Fruit fly (Drosophila melanogaster) whole organism, embryonic: Measurements from ENCODE around the gene Psa.

ENCODE experiments used
- Bdp1 ChIP-seq: fragments of 200-800 bp; sonication (Bioruptor generic); optimal IDR thresholded peaks from 3 replicates; lab custom pipeline; 2016; ENCODE audit warnings: missing biosample characterization, missing genetic modification characterization
- CG10565 ChIP-seq: fragments of 200-800 bp; sonication (Bioruptor generic); optimal IDR thresholded peaks from 3 replicates; lab custom pipeline; 2016; ENCODE audit warnings: missing biosample characterization, mild to moderate bottlenecking, missing genetic modification characterization
- CG11085 ChIP-seq: fragments of 200-800 bp; sonication (Bioruptor generic); IDR thresholded peaks from 2 replicates; pipeline ENCODE4 v1.3.6; 2022; ENCODE audit warnings: missing biosample characterization, missing genetic modification characterization
- CG11456 ChIP-seq: fragments of 200-800 bp; sonication (Bioruptor generic); IDR thresholded peaks from 3 replicates; pipeline ENCODE4 v1.3.6; 2022; ENCODE audit warnings: missing biosample characterization, missing genetic modification characterization
- CG13424 ChIP-seq: fragments of 200-800 bp; sonication (Bioruptor generic); optimal IDR thresholded peaks from 2 replicates; lab custom pipeline; 2019; ENCODE audit warnings: missing biosample characterization, mild to moderate bottlenecking, missing genetic modification characterization, moderate library complexity
- CG15479 ChIP-seq: fragments of 200-800 bp; sonication (Bioruptor generic); optimal IDR thresholded peaks from 3 replicates; lab custom pipeline; 2019; ENCODE audit warnings: missing biosample characterization, mild to moderate bottlenecking, missing genetic modification characterization, moderate library complexity
- CG17385 ChIP-seq: fragments of 200-800 bp; sonication (Bioruptor generic); optimal IDR thresholded peaks from 3 replicates; lab custom pipeline; 2018; ENCODE audit warnings: missing biosample characterization, mild to moderate bottlenecking, missing genetic modification characterization
- CG18476 ChIP-seq: fragments of 200-800 bp; sonication (Bioruptor generic); optimal IDR thresholded peaks from 2 replicates; lab custom pipeline; 2016; ENCODE audit warnings: missing biosample characterization, mild to moderate bottlenecking, missing genetic modification characterization
- CG32532 ChIP-seq: fragments of 200-800 bp; sonication (Bioruptor generic); IDR thresholded peaks from 2 replicates; pipeline ENCODE4 v1.3.6; 2022; ENCODE audit warnings: missing biosample characterization, missing genetic modification characterization
- CG34376 ChIP-seq: fragments of 200-800 bp; sonication (Bioruptor generic); optimal IDR thresholded peaks from 2 replicates; lab custom pipeline; 2018; ENCODE audit warnings: missing biosample characterization, mild to moderate bottlenecking, missing genetic modification characterization
- CG42726 ChIP-seq: fragments of 200-800 bp; sonication (Bioruptor generic); IDR thresholded peaks from 2 replicates; pipeline ENCODE4 v1.3.6; 2022; ENCODE audit warnings: missing biosample characterization, missing genetic modification characterization; ENCODE audit not compliant: partially characterized antibody
- CG6689 ChIP-seq: fragments of 200-800 bp; sonication (Bioruptor generic); IDR thresholded peaks from 2 replicates; pipeline ENCODE4 v1.3.6; 2022; ENCODE audit warnings: missing biosample characterization, missing genetic modification characterization
- CG7786 ChIP-seq: fragments of 200-800 bp; sonication (Bioruptor generic); optimal IDR thresholded peaks from 2 replicates; lab custom pipeline; 2016; ENCODE audit warnings: missing biosample characterization, missing genetic modification characterization
- CG9876 ChIP-seq: fragments of 200-800 bp; sonication (Bioruptor generic); optimal IDR thresholded peaks from 2 replicates; lab custom pipeline; 2016; ENCODE audit warnings: missing biosample characterization, missing genetic modification characterization
- CoRest ChIP-seq: fragments of 200-800 bp; sonication (Bioruptor generic); optimal IDR thresholded peaks from 3 replicates; lab custom pipeline; 2018; ENCODE audit warnings: missing biosample characterization, mild to moderate bottlenecking, missing genetic modification characterization, moderate library complexity
- Dbx ChIP-seq: fragments of 200-800 bp; sonication (Bioruptor generic); IDR thresholded peaks from 3 replicates; pipeline ENCODE4 v1.3.6; 2022; ENCODE audit warnings: missing biosample characterization, missing genetic modification characterization
- E2f1 ChIP-seq: fragments of 200-800 bp; sonication (Bioruptor generic); IDR thresholded peaks from 2 replicates; pipeline ENCODE4 v1.3.6; 2022; ENCODE audit warnings: missing biosample characterization, missing genetic modification characterization
- E2f2 ChIP-seq: fragments of 200-800 bp; sonication (Bioruptor generic); IDR thresholded peaks from 2 replicates; pipeline ENCODE4 v1.3.6; 2022; ENCODE audit warnings: missing biosample characterization, missing genetic modification characterization
- Fer2 ChIP-seq: fragments of 200-800 bp; sonication (Bioruptor generic); optimal IDR thresholded peaks from 2 replicates; lab custom pipeline; 2018; ENCODE audit warnings: missing biosample characterization, mild to moderate bottlenecking, missing genetic modification characterization, moderate library complexity
- HLH3B ChIP-seq: fragments of 200-800 bp; sonication (Bioruptor generic); IDR thresholded peaks from 2 replicates; pipeline ENCODE4 v1.3.6; 2022; ENCODE audit warnings: missing biosample characterization, missing genetic modification characterization
- Hmr ChIP-seq: fragments of 200-800 bp; sonication (Bioruptor generic); optimal IDR thresholded peaks from 3 replicates; lab custom pipeline; 2017; ENCODE audit warnings: mild to moderate bottlenecking, missing biosample characterization, missing genetic modification reagents, missing genetic modification characterization
- Hmx ChIP-seq: fragments of 200-800 bp; sonication (Bioruptor generic); optimal IDR thresholded peaks from 2 replicates; lab custom pipeline; 2016; ENCODE audit warnings: missing biosample characterization, missing genetic modification characterization
- Meics ChIP-seq: fragments of 200-800 bp; sonication (Bioruptor generic); optimal IDR thresholded peaks from 2 replicates; lab custom pipeline; 2017; ENCODE audit warnings: missing biosample characterization, mild to moderate bottlenecking, missing genetic modification characterization
- Opbp ChIP-seq: fragments of 200-800 bp; sonication (Bioruptor generic); IDR thresholded peaks from 3 replicates; pipeline ENCODE4 v1.3.6; 2022; ENCODE audit warnings: missing biosample characterization, missing genetic modification characterization; ENCODE audit not compliant: partially characterized antibody
- Rfx ChIP-seq: fragments of 200-800 bp; sonication (Bioruptor generic); IDR thresholded peaks from 2 replicates; pipeline ENCODE4 v1.3.6; 2022; ENCODE audit warnings: missing biosample characterization, missing genetic modification characterization
- ab ChIP-seq: fragments of 200-800 bp; sonication (Bioruptor generic); optimal IDR thresholded peaks from 2 replicates; lab custom pipeline; 2016; ENCODE audit warnings: missing biosample characterization, missing genetic modification characterization
- aop ChIP-seq: fragments of 200-800 bp; sonication (Bioruptor generic); IDR thresholded peaks from 2 replicates; pipeline ENCODE4 v1.3.6; 2022; ENCODE audit warnings: missing biosample characterization, missing genetic modification characterization
- ara ChIP-seq: fragments of 200-800 bp; sonication (Bioruptor generic); IDR thresholded peaks from 2 replicates; pipeline ENCODE4 v1.3.6; 2022; ENCODE audit warnings: missing biosample characterization, missing genetic modification characterization
- bbx ChIP-seq: fragments of 200-800 bp; sonication (Bioruptor generic); IDR thresholded peaks from 2 replicates; pipeline ENCODE4 v1.3.6; 2022; ENCODE audit warnings: missing biosample characterization, missing genetic modification characterization; ENCODE audit not compliant: partially characterized antibody
- cas ChIP-seq: fragments of 200-800 bp; sonication (Bioruptor generic); IDR thresholded peaks from 2 replicates; pipeline ENCODE4 v1.3.6; 2022; ENCODE audit warnings: missing biosample characterization, missing genetic modification characterization
- chinmo ChIP-seq: fragments of 200-800 bp; sonication (Bioruptor generic); IDR thresholded peaks from 4 replicates; pipeline ENCODE4 v1.3.6; 2022; ENCODE audit warnings: missing biosample characterization, missing genetic modification characterization; ENCODE audit not compliant: partially characterized antibody
- croc ChIP-seq: fragments of 200-800 bp; sonication (Bioruptor generic); conservative IDR thresholded peaks from 3 replicates; pipeline ENCODE4 v1.3.6; 2022; ENCODE audit warnings: missing biosample characterization, missing genetic modification characterization
- crol ChIP-seq: fragments of 200-800 bp; sonication (Bioruptor generic); IDR thresholded peaks from 2 replicates; pipeline ENCODE4 v1.3.6; 2022; ENCODE audit warnings: missing biosample characterization, missing genetic modification characterization
- emc ChIP-seq: fragments of 200-800 bp; sonication (Bioruptor generic); optimal IDR thresholded peaks from 2 replicates; lab custom pipeline; 2016; ENCODE audit warnings: missing biosample characterization, missing genetic modification characterization
- esg ChIP-seq: fragments of 200-800 bp; sonication (Bioruptor generic); conservative IDR thresholded peaks from 2 replicates; pipeline ENCODE4 v1.3.6; 2022; ENCODE audit warnings: missing biosample characterization, missing genetic modification characterization
- hbn ChIP-seq: fragments of 200-800 bp; sonication (Bioruptor generic); IDR thresholded peaks from 2 replicates; pipeline ENCODE4 v1.3.6; 2022; ENCODE audit warnings: missing biosample characterization, missing genetic modification characterization; ENCODE audit not compliant: partially characterized antibody
- hth ChIP-seq: fragments of >200 bp; optimal IDR thresholded peaks from 2 replicates; lab custom pipeline; 2017; ENCODE audit warnings: inconsistent platforms
- jigr1 ChIP-seq: fragments of 200-800 bp; sonication (Bioruptor generic); IDR thresholded peaks from 3 replicates; pipeline ENCODE4 v1.3.6; 2022; ENCODE audit warnings: missing biosample characterization, missing genetic modification characterization
- jumu ChIP-seq: fragments of 200-800 bp; sonication (Bioruptor generic); optimal IDR thresholded peaks from 3 replicates; lab custom pipeline; 2016; ENCODE audit warnings: missing biosample characterization, missing genetic modification characterization
- lmd ChIP-seq: fragments of 200-800 bp; sonication (Bioruptor generic); IDR thresholded peaks from 2 replicates; pipeline ENCODE4 v1.3.6; 2022; ENCODE audit warnings: missing biosample characterization, missing genetic modification characterization
- luna ChIP-seq: fragments of 200-800 bp; sonication (Bioruptor generic); optimal IDR thresholded peaks from 2 replicates; lab custom pipeline; 2016; ENCODE audit warnings: missing biosample characterization, missing genetic modification characterization
- nom ChIP-seq: fragments of 200-800 bp; sonication (Bioruptor generic); optimal IDR thresholded peaks from 2 replicates; lab custom pipeline; 2017; ENCODE audit warnings: missing biosample characterization, missing genetic modification characterization, mild to moderate bottlenecking, moderate library complexity, missing genetic modification reagents
- ssp ChIP-seq: fragments of 200-800 bp; sonication (Bioruptor generic); IDR thresholded peaks from 2 replicates; pipeline ENCODE4 v1.3.6; 2022; ENCODE audit warnings: missing biosample characterization, missing genetic modification characterization
- stc ChIP-seq: fragments of 200-800 bp; sonication (Bioruptor generic); IDR thresholded peaks from 2 replicates; pipeline ENCODE4 v1.3.6; 2022; ENCODE audit warnings: missing biosample characterization, missing genetic modification characterization
- stwl ChIP-seq: fragments of 200-800 bp; sonication (Bioruptor generic); optimal IDR thresholded peaks from 3 replicates; lab custom pipeline; 2018; ENCODE audit warnings: missing biosample characterization, mild to moderate bottlenecking, missing genetic modification characterization, moderate library complexity
- sug ChIP-seq: fragments of 200-800 bp; optimal IDR thresholded peaks from 2 replicates; lab custom pipeline; 2019; ENCODE audit warnings: missing biosample characterization, mild to moderate bottlenecking, missing genetic modification characterization, moderate library complexity
- tgo ChIP-seq: fragments of 200-800 bp; sonication (Bioruptor generic); IDR thresholded peaks from 3 replicates; pipeline ENCODE4 v1.3.6; 2022; ENCODE audit warnings: missing biosample characterization, missing genetic modification characterization
- unc-4 ChIP-seq: fragments of 200-800 bp; sonication (Bioruptor generic); IDR thresholded peaks from 2 replicates; pipeline ENCODE4 v1.3.6; 2022; ENCODE audit warnings: missing biosample characterization, missing genetic modification characterization; ENCODE audit not compliant: partially characterized antibody
- vfl ChIP-seq: fragments of 200-800 bp; sonication (Bioruptor generic); optimal IDR thresholded peaks from 2 replicates; lab custom pipeline; 2016; ENCODE audit warnings: missing biosample characterization, missing genetic modification characterization
- wek ChIP-seq: fragments of 200-800 bp; sonication (Bioruptor generic); optimal IDR thresholded peaks from 3 replicates; lab custom pipeline; 2018; ENCODE audit warnings: missing biosample characterization, mild to moderate bottlenecking, missing genetic modification characterization, moderate library complexity
- zen2 ChIP-seq: fragments of 200-800 bp; sonication (Bioruptor generic); IDR thresholded peaks from 3 replicates; pipeline ENCODE4 v1.3.6; 2022; ENCODE audit warnings: missing biosample characterization, missing genetic modification characterization; ENCODE audit not compliant: partially characterized antibody

Gene Psa

DNA sequence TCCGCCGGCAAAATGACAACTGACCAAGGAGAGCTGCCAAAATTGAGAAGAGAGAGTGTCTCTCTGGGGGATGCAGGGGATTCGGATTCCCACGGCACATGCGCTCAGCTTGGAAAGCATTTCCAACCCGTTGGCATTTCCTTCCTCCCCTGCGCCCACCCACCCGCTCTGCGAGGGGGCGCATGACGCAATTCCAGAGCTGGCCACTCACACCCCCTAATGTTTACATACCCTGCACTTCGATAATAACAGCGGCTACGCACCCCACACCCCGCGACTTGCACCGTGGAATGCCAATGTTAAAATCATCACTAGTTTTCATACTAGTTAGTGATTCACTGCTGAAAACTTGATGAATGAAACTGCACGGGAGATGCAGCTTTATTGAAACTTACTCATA, 13.1 kb upstream of the Psa start, which contains the start of gene stet (continued):
- TF ChIP-seq CG17385 (GFP tag; lab: Kevin White, UChicago) (no peak), stwl (tag; lab: Kevin White, UChicago) (no peak), Dbx (GFP tag; lab: Robert Waterston, UW) (0 out of 3 replicates have a peak, but pooled peaks have one; percentile 15), zen2 (GFP tag; lab: Robert Waterston, UW) (0 out of 3 replicates have a peak, but pooled peaks have one; percentile 20), CG18476 (GFP tag; lab: Kevin White, UChicago) (no peak), CoRest (tag; lab: Kevin White, UChicago) (no peak), CG7786 (GFP tag; lab: Kevin White, UChicago) (no peak), Hmr (GFP tag; lab: Kevin White, UChicago) (no peak), CG9876 (no peak), Bdp1 (GFP tag; lab: Kevin White, UChicago) (no peak), CG32532 (GFP tag; lab: Robert Waterston, UW) (0 out of 2 replicates have a peak, but pooled peaks have one; percentile 22), jigr1 (GFP tag; lab: Robert Waterston, UW) (no peak), E2f2 (GFP tag; lab: Robert Waterston, UW) (0 out of 2 replicates have a peak, but pooled peaks have one; percentile 6), CG10565 (GFP tag; lab: Kevin White, UChicago) (no peak), CG11456 (GFP tag; lab: Robert Waterston, UW) (peak; percentile 27; the same call in 1 of the 3 replicates), hth (lab: Kevin White, UChicago) (no peak), chinmo (GFP tag; lab: Robert Waterston, UW) (0 out of 4 replicates have a peak, but pooled peaks have one; percentile 51), bbx (GFP tag; lab: Robert Waterston, UW) (0 out of 2 replicates have a peak, but pooled peaks have one; percentile 45), wek (GFP tag; lab: Kevin White, UChicago) (no peak), Rfx (GFP tag; lab: Robert Waterston, UW) (peak; percentile 21; the same call in 1 of the 2 replicates), lmd (no peak), Opbp (GFP tag; lab: Robert Waterston, UW) (0 out of 3 replicates have a peak, but pooled peaks have one; percentile 18), sug (tag; lab: Kevin White, UChicago) (no peak), luna (GFP tag; lab: Kevin White, UChicago) (no peak), ssp (no peak), Meics (no peak), crol (GFP tag; lab: Robert Waterston, UW) (peak; percentile 94), CG11085 (GFP tag; lab: Robert Waterston, UW) (no peak), ab (no peak), HLH3B (peak; percentile 35; the same call in 1 of the 2 replicates), CG42726 (GFP tag; lab: Robert Waterston, UW) (peak; percentile 24; the same call in 1 of the 2 replicates), esg (no peak), tgo (GFP tag; lab: Robert Waterston, UW) (0 out of 3 replicates have a peak, but pooled peaks have one; percentile 13), aop (GFP tag; lab: Robert Waterston, UW) (no peak), unc-4 (GFP tag; lab: Robert Waterston, UW) (0 out of 2 replicates have a peak, but pooled peaks have one; percentile 18), Fer2 (tag; lab: Kevin White, UChicago) (no peak), nom (GFP tag; lab: Kevin White, UChicago) (no peak), E2f1 (GFP tag; lab: Robert Waterston, UW) (no peak), CG34376 (GFP tag; lab: Kevin White, UChicago) (peak; percentile 8), vfl (GFP tag; lab: Kevin White, UChicago) (no peak), ara (GFP tag; lab: Robert Waterston, UW) (no peak), hbn (GFP tag; lab: Robert Waterston, UW) (peak; percentile 29; the same call in 1 of the 2 replicates), CG6689 (GFP tag; lab: Robert Waterston, UW) (no peak), cas (no peak), Hmx (GFP tag; lab: Kevin White, UChicago) (no peak), CG15479 (GFP tag; lab: Kevin White, UChicago) (no peak), CG13424 (tag; lab: Kevin White, UChicago) (no peak), stc (no peak), jumu (GFP tag; lab: Kevin White, UChicago) (no peak), emc (no peak), croc (no peak)
